Fruit fly (Drosophila melanogaster) Kc167 (cell line): ENCODE data around the gene kto.

Source experiments
- Myc ChIP-seq: fragments of >200 bp; optimal IDR thresholded peaks from 2 replicates; lab custom pipeline; 2017; ENCODE audit warnings: missing external identifiers
- Sin3A ChIP-seq: fragments of >200 bp; optimal IDR thresholded peaks from 2 replicates; lab custom pipeline; 2018; ENCODE audit warnings: missing external identifiers
- h ChIP-seq: fragments of >200 bp; optimal IDR thresholded peaks from 3 replicates; lab custom pipeline; 2018; ENCODE audit warnings: missing external identifiers
- insv ChIP-seq: fragments of >200 bp; optimal IDR thresholded peaks from 3 replicates; lab custom pipeline; 2018; ENCODE audit warnings: missing external identifiers
- psq ChIP-seq: fragments of >200 bp; optimal IDR thresholded peaks from 2 replicates; lab custom pipeline; 2017; ENCODE audit warnings: missing external identifiers
- ttk ChIP-seq: sonication (Bioruptor generic); optimal IDR thresholded peaks from 2 replicates; lab custom pipeline; 2017; ENCODE audit warnings: missing external identifiers

Gene kto

DNA sequence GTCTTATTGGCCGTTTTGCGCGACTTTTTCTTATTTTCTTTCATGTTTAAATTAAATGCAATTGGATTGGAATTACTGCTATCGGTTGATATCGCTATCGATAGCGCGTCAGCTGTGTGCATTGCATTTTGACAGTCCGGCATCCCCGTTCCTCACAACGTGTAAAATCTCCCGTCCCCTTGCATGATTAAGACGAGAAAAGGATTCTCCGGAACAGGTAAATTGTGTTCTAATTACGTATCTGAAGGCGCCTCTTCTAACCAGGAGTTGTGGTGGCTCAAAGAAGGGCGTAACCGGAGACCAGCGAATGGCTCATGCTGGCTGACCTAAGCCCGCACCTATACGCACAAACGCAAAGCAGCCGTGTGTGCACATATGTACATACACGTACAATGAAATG is 29.3 kb upstream of the kto start, which contains the start of the genes CG14104 and Kap-alpha1:
Gene CG14104 (minus strand): TSS at position 97 of the 400 bp plus-strand sequence.
Gene Kap-alpha1 (plus strand): TSS at position 130 of the 400 bp plus-strand sequence.
- TF ChIP-seq Sin3A (lab: Kevin White, UChicago) (no peak), ttk (no peak), psq (no peak), Myc (no peak), insv (lab: Kevin White, UChicago) (no peak), h (no peak)

DNA sequence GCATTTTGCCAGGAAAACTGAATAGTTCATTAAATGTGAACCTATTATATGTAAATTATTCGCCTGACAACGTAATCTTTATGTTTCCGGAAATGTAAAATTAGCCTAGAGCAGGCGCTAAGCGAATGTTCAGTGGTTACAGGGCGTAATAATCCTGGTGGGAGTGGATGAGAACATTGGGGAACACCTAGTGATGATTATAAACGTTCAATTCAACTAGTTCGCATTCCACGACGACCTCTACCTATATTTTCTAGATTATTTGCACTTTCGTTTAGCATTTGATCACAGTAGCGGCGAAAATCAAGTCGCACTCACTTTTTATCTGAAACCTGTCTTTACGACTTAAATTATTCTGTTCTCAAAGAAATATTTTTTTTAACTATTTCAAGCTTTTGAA is 28.9 kb upstream of the kto start:
- TF ChIP-seq Sin3A (lab: Kevin White, UChicago) = no peak
- TF ChIP-seq h = no peak
- no peak for TF ChIP-seq Myc
- TF ChIP-seq insv (lab: Kevin White, UChicago) = no peak

DNA sequence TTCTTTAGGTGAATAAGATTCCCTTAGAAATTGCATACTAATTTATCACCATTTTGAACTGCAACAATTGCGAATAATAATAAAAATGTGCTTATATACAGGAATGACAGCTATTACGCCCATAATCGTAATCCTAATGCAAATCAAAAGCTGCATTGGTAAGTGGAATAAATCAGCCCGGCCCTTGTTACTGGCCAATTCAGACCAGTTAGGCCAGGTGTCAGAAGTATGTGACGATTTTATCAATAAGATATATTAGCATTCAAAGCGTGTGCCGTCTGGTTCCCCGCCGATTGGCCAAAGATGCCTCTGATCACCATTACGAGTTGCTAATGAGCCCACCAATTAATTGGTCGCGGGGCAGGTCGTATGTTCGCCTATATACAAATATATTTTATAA is 23.9 kb upstream of the kto start:
- TF ChIP-seq ttk (no peak), Sin3A (lab: Kevin White, UChicago) (no peak)

dm6 chr3L:19813075-19813903 is 23.1 kb upstream of the kto start, which contains the start of gene Cyp305a1:
Gene Cyp305a1, minus strand, starts transcription at chr3L:19813339.
- TF ChIP-seq insv (lab: Kevin White, UChicago) = no peak
- TF ChIP-seq Sin3A (lab: Kevin White, UChicago) = no peak
- TF ChIP-seq ttk = no peak
- TF ChIP-seq psq = no peak
- TF ChIP-seq Myc = no peak
- no peak for TF ChIP-seq h

- TF ChIP-seq psq = no peak
Measured at dm6 chr3L:19815472-19816150, 20.8 kb upstream of the kto start, which contains the start of gene cyc. Gene cyc, minus strand, starts transcription at chr3L:19815938.

DNA sequence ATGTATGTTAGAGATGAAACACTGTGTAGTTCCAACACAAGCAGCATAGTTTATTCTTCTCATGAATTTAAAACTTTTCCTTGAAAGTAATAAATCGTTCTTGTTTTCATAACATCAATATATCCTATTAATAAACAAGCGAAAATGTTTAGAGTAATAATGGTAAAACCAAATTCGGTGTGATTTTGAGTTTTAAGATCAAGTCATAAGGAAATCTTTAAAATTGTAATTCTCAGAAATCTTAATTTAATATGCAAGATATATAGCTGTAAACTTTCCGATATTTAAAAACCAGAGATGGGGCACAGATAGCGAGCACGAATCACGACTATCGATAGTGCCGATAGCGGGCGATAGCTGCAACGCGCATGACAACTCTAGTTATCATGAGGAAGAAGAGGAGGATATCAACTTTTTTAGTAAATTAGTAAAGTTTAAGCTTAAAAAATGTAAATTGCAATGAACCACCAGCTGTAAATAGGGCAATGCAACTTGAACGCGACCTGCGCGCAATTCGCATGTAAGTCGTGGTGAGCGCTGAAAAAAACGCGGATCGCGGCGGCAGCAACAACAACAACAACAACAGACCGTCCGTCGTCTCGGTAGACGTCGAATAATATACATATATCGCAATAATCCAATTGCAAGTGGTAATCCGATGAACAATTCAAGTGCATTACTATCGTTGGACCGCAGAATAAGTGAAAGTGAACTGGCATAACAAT is 18.4 kb upstream of the kto start, which contains the start of the genes Fibp and Deaf1:
Gene Fibp (minus strand): TSS at position 161 of the 725 bp plus-strand sequence.
Gene Deaf1 (plus strand): TSS at position 368 of the 725 bp plus-strand sequence.
- no peak for TF ChIP-seq Myc
- no peak for TF ChIP-seq psq
- TF ChIP-seq h = no peak
- no peak for TF ChIP-seq insv (lab: Kevin White, UChicago)
- TF ChIP-seq Sin3A (lab: Kevin White, UChicago) = no peak
- no peak for TF ChIP-seq ttk

DNA sequence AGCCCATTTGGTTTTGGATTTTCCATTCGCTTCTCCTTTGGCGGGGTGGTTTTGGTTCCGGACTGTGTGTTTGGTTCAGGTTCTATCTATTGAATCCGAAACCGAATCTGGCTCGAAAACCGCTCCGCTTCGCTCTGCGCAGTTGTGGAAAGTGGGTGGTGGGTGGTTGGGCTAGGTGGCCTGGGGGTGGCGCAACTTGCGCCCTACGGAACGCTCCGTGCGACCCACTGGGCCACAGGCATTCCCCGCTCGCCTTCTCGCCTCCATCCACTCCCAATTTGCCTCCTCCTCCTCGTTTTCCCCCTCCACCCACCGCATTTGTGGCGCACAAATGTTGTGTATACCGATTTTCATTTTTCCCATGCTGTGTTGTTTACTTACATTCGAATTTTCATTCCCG is 17.7 kb upstream of the kto start:
- TF ChIP-seq ttk (no peak), h (no peak), Myc (no peak), Sin3A (lab: Kevin White, UChicago) (no peak), psq (no peak), insv (lab: Kevin White, UChicago) (no peak)

DNA sequence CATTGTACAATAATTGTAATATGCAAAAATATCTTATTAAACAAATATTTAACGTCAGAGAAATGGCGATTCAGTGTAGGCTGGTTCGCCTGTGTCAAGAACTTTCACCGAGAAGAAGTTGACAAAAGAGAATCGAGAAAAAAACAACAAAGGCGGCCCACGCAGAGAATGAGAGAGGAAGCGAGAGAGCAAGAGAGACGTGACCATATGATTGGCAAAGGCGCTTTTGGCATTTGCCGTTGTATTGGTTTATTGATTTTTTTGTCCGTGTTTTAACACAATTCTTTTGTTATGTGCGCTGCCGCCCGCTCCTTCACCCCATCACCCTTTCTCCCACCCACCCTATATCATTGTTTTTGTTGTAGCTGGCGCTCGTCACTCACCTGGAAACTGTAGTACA is 3.2 kb upstream of the kto start:
- TF ChIP-seq psq (no peak), Myc (no peak), Sin3A (lab: Kevin White, UChicago) (no peak), ttk (no peak), h (no peak), insv (lab: Kevin White, UChicago) (no peak)

- TF ChIP-seq insv (lab: Kevin White, UChicago) = no peak
- no peak for TF ChIP-seq ttk
- no peak for TF ChIP-seq h
- TF ChIP-seq Myc = no peak
- TF ChIP-seq psq = no peak
- TF ChIP-seq Sin3A (lab: Kevin White, UChicago) = no peak
Measured at dm6 chr3L:19834143-19834794, 2.1 kb upstream of the kto start, which contains the start of the genes trc and CG32221. Gene trc, minus strand, starts transcription at chr3L:19834304. Gene CG32221, plus strand, starts transcription at chr3L:19834670.

- TF ChIP-seq insv (lab: Kevin White, UChicago) = no peak
- TF ChIP-seq h = no peak
- no peak for TF ChIP-seq psq
- TF ChIP-seq Myc = no peak
- no peak for TF ChIP-seq ttk
- TF ChIP-seq Sin3A (lab: Kevin White, UChicago) = no peak
Measured at dm6 chr3L:19844507-19844906, 8.1 kb downstream of the kto start.

DNA sequence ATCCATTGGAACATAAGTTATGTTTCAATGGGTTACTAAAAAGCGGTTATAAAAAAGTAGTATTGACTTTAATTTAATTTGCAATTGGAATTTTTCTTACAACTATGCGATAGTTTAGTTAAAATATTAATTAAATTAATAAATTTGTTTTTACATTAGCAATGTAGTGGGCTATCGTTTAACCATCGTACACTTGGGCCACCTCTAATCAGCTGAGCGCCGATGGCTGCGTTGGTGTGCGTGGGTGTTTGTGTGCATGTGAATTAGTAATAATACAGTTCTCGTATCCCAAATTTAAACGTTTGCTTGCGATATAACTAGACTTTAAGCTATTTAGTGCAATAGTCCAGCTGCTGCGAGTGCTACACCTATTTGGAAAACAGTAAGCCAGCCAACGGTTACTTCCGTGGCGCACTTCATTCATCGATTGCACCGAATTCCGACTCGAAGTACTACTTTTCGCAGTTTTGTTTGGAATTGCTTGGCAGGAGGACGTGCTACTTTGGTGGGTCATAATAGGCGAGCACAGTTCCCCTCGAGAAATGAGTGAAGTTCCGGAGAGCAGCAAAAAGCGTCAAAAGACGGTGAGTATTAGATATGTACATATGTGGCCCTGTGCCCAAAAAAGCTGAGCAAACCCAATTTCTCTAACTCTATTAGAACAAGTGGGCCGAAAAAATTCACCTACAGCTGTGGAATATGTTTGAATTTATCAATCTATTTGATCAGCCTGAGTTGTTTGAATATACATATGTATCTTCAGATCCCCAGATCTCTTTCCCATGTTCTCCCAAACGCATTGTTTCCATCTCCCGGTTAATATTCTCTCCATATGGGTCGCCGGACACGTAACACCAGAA is 8.9 kb downstream of the kto start, which contains the start of gene Papss:
Gene Papss (plus strand): TSS at position 247 of the 860 bp plus-strand sequence.
- TF ChIP-seq insv (lab: Kevin White, UChicago) (no peak), psq (no peak), h (no peak), ttk (no peak)
